Comparison of ENCODE assay signal across 5 fruit fly cellular contexts in the genomic region with DNA sequence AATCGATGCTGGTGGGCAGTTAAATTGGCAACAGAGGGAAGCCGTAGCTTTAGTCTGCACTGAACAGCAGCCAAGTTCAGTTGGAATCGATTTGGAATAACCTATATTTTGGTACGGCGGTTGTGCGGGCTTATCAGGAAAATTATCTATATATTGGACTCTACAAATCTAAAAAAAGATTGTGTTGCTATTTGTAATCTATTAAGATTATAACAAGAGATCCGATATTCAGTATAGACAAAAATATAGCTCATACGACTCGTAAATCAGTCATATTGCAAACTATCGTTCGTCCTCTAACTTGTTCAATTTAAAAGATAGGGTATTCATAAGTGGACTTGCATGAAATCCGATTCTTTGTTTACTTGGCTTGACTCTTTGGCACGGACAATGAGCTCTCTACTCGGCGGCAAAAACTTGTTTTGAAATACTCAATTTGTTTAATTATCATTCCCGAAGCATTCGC.
TF ChIP-seq lines count a peak whose summit lies in the region.

A gene (plus strand): TSS at position 51 of the 466 bp plus-strand sequence.

- no peak for TF ChIP-seq CTCF in whole organism, embryonic (GFP tag; optimal IDR thresholded peaks at IDR 0.05; lab: Kevin White, UChicago)

TF ChIP-seq in whole organism, adult, 20 proteins besides CTCF, POLR2A, EP300 and RAD21:
- TF ChIP-seq CG7101 (tag; optimal IDR thresholded peaks at IDR 0.05; lab: Kevin White, UChicago) (peak; percentile 41), CG12768 (GFP tag; optimal IDR thresholded peaks at IDR 0.05; lab: Kevin White, UChicago) (peak; percentile 68), CG14711 (tag; optimal IDR thresholded peaks at IDR 0.05; lab: Kevin White, UChicago) (peak; percentile 54), CG7045 (GFP tag; optimal IDR thresholded peaks at IDR 0.05; lab: Kevin White, UChicago) (no peak), Mnt (GFP tag; optimal IDR thresholded peaks at IDR 0.05; lab: Kevin White, UChicago) (peak; percentile 6), CG11617 (GFP tag; optimal IDR thresholded peaks at IDR 0.05; lab: Kevin White, UChicago) (peak; percentile 55), tj (GFP tag; optimal IDR thresholded peaks at IDR 0.05; lab: Kevin White, UChicago) (no peak), cnc (optimal IDR thresholded peaks at IDR 0.05; lab: Kevin White, UChicago) (no peak), CG33017 (tag; optimal IDR thresholded peaks at IDR 0.05; lab: Kevin White, UChicago) (peak; percentile 73), cic (GFP tag; optimal IDR thresholded peaks at IDR 0.05; lab: Kevin White, UChicago) (peak; percentile 76)

TF ChIP-seq in whole organism, embryonic, 481 proteins besides CTCF, POLR2A, EP300 and RAD21 (continues in another document):
- no peak for TF ChIP-seq D19B (GFP tag; optimal IDR thresholded peaks at IDR 0.05; lab: Kevin White, UChicago)
- no peak for TF ChIP-seq CG10431 (GFP tag; optimal IDR thresholded peaks at IDR 0.05; lab: Kevin White, UChicago)
- TF ChIP-seq HLHmδ (GFP tag; optimal IDR thresholded peaks at IDR 0.05; lab: Kevin White, UChicago) = no peak
- no peak for TF ChIP-seq CG2889 (GFP tag; IDR thresholded peaks at IDR 0.05; lab: Robert Waterston, UW)
- TF ChIP-seq Fer2 (tag; optimal IDR thresholded peaks at IDR 0.05; lab: Kevin White, UChicago) = no peak
- peak; percentile 25 for TF ChIP-seq Fer3 (tag; optimal IDR thresholded peaks at IDR 0.05; lab: Kevin White, UChicago)
- peak; percentile 27 for TF ChIP-seq CG12391 (tag; optimal IDR thresholded peaks at IDR 0.05; lab: Kevin White, UChicago)
- peak; percentile 40 for TF ChIP-seq ATbp (GFP tag; optimal IDR thresholded peaks at IDR 0.05; lab: Kevin White, UChicago)
- no peak for TF ChIP-seq Bteb2 (GFP tag; optimal IDR thresholded peaks at IDR 0.05; lab: Kevin White, UChicago)
- no peak for TF ChIP-seq CG34422 (GFP tag; IDR thresholded peaks at IDR 0.05; lab: Robert Waterston, UW)
- TF ChIP-seq CG12659 (GFP tag; optimal IDR thresholded peaks at IDR 0.05; lab: Kevin White, UChicago) = peak; percentile 27
- no peak for TF ChIP-seq Sin3A (optimal IDR thresholded peaks at IDR 0.05; lab: Kevin White, UChicago)
- TF ChIP-seq ssp (GFP tag; IDR thresholded peaks at IDR 0.05; lab: Robert Waterston, UW) = no peak
- TF ChIP-seq HHEX (GFP tag; optimal IDR thresholded peaks at IDR 0.05; lab: Kevin White, UChicago) = no peak
- TF ChIP-seq Dll (GFP tag; IDR thresholded peaks at IDR 0.05; lab: Robert Waterston, UW; ENCODE audit: partially characterized antibody) = no peak
- TF ChIP-seq CG11456 (GFP tag; IDR thresholded peaks at IDR 0.05; lab: Robert Waterston, UW) = no peak
- no peak for TF ChIP-seq CG32767 (GFP tag; IDR thresholded peaks at IDR 0.05; lab: Robert Waterston, UW)
- TF ChIP-seq unpg (GFP tag; optimal IDR thresholded peaks at IDR 0.05; lab: Kevin White, UChicago) = peak; percentile 36
- peak; percentile 70 for TF ChIP-seq grn (GFP tag; optimal IDR thresholded peaks at IDR 0.05; lab: Kevin White, UChicago)
- TF ChIP-seq CG17359 (tag; optimal IDR thresholded peaks at IDR 0.05; lab: Kevin White, UChicago) = peak; percentile 40

TF ChIP-seq in whole organism, prepupa, 60 proteins besides CTCF, POLR2A, EP300 and RAD21 (continues in another document):
- TF ChIP-seq Ets96B (tag; optimal IDR thresholded peaks at IDR 0.05; lab: Kevin White, UChicago) (peak; percentile 57), CG7368 (GFP tag; optimal IDR thresholded peaks at IDR 0.05; lab: Kevin White, UChicago) (no peak), ss (GFP tag; optimal IDR thresholded peaks at IDR 0.05; lab: Kevin White, UChicago) (peak; percentile 73 to 75), fd59A (GFP tag; optimal IDR thresholded peaks at IDR 0.05; lab: Kevin White, UChicago) (peak; percentile 51), svp (GFP tag; lab: Kevin White, UChicago) (peak; percentile 96), CG31627 (GFP tag; optimal IDR thresholded peaks at IDR 0.05; lab: Kevin White, UChicago) (peak; percentile 64), Sox102F (GFP tag; optimal IDR thresholded peaks at IDR 0.05; lab: Kevin White, UChicago) (no peak), CG15336 (GFP tag; IDR thresholded peaks at IDR 0.05; lab: Robert Waterston, UW) (peak; percentile 54), CG34406 (GFP tag; optimal IDR thresholded peaks at IDR 0.05; lab: Kevin White, UChicago) (peak; percentile 63), CG10669 (GFP tag; optimal IDR thresholded peaks at IDR 0.05; lab: Kevin White, UChicago) (no peak), acj6 (GFP tag; optimal IDR thresholded peaks at IDR 0.05; lab: Kevin White, UChicago) (peak; percentile 66), CG3919 (GFP tag; optimal IDR thresholded peaks at IDR 0.05; lab: Kevin White, UChicago) (peak; percentile 70), CG8119 (GFP tag; IDR thresholded peaks at IDR 0.05; lab: Robert Waterston, UW) (peak; percentile 35; the same call in 1 of the 3 replicates), topi (GFP tag; optimal IDR thresholded peaks at IDR 0.05; lab: Kevin White, UChicago) (peak; percentile 76), CG11294 (GFP tag; IDR thresholded peaks at IDR 0.05; lab: Robert Waterston, UW) (no peak), Hr39 (GFP tag; optimal IDR thresholded peaks at IDR 0.05; lab: Kevin White, UChicago) (peak; percentile 68), CG8319 (GFP tag; optimal IDR thresholded peaks at IDR 0.05; lab: Kevin White, UChicago) (no peak), Blimp-1 (GFP tag; optimal IDR thresholded peaks at IDR 0.05; lab: Kevin White, UChicago) (no peak), CG6276 (GFP tag; optimal IDR thresholded peaks at IDR 0.05; lab: Kevin White, UChicago) (no peak), Hr38 (GFP tag; optimal IDR thresholded peaks at IDR 0.05; lab: Kevin White, UChicago) (no peak)

TF ChIP-seq in whole organism, pupa, 21 proteins besides CTCF, POLR2A, EP300 and RAD21:
- TF ChIP-seq Pif1B (GFP tag; optimal IDR thresholded peaks at IDR 0.05; lab: Kevin White, UChicago) (no peak), Pif1A (GFP tag; optimal IDR thresholded peaks at IDR 0.05; lab: Kevin White, UChicago) (no peak), fd96Ca (GFP tag; IDR thresholded peaks at IDR 0.05; lab: Robert Waterston, UW) (no peak), CG17806 (tag; optimal IDR thresholded peaks at IDR 0.05; lab: Kevin White, UChicago) (peak; percentile 49), CG8301 (tag; optimal IDR thresholded peaks at IDR 0.05; lab: Kevin White, UChicago) (peak; percentile 55), Ets98B (GFP tag; IDR thresholded peaks at IDR 0.05; lab: Robert Waterston, UW) (peak; percentile 52), CG9948 (tag; optimal IDR thresholded peaks at IDR 0.05; lab: Kevin White, UChicago) (peak; percentile 44), EcR (GFP tag; optimal IDR thresholded peaks at IDR 0.05; lab: Kevin White, UChicago) (peak; percentile 95), D1 (tag; optimal IDR thresholded peaks at IDR 0.05; lab: Kevin White, UChicago) (no peak), CG15710 (tag; optimal IDR thresholded peaks at IDR 0.05; lab: Kevin White, UChicago) (peak; percentile 65), rn (GFP tag; IDR thresholded peaks at IDR 0.05; lab: Robert Waterston, UW) (no peak), CG12605 (GFP tag; IDR thresholded peaks at IDR 0.05; lab: Robert Waterston, UW) (peak; percentile 58; the same call in 1 of the 2 replicates), gl (tag; optimal IDR thresholded peaks at IDR 0.05; lab: Kevin White, UChicago) (peak; percentile 40), CG34367 (tag; optimal IDR thresholded peaks at IDR 0.05; lab: Kevin White, UChicago) (peak; percentile 53), CG4496 (GFP tag; IDR thresholded peaks at IDR 0.05; lab: Robert Waterston, UW) (0 out of 3 replicates have a peak, but pooled peaks have one; percentile 30), CG10348 (GFP tag; IDR thresholded peaks at IDR 0.05; lab: Robert Waterston, UW) (no peak), Snoo (tag; optimal IDR thresholded peaks at IDR 0.05; lab: Kevin White, UChicago) (peak; percentile 65), CG8159 (tag; optimal IDR thresholded peaks at IDR 0.05; lab: Kevin White, UChicago) (peak; percentile 68), CG32121 (GFP tag; IDR thresholded peaks at IDR 0.05; lab: Robert Waterston, UW) (peak; percentile 38; the same call in 1 of the 2 replicates), CG13204 (GFP tag; optimal IDR thresholded peaks at IDR 0.05; lab: Kevin White, UChicago) (no peak), CG14655 (GFP tag; optimal IDR thresholded peaks at IDR 0.05; lab: Kevin White, UChicago) (no peak)

TF ChIP-seq in whole organism, wandering third instar larva, 38 proteins besides CTCF, POLR2A, EP300 and RAD21:
- TF ChIP-seq sv (GFP tag; optimal IDR thresholded peaks at IDR 0.05; lab: Kevin White, UChicago) (peak; percentile 17), dsf (GFP tag; optimal IDR thresholded peaks at IDR 0.05; lab: Kevin White, UChicago; ENCODE audit: borderline replicate concordance) (no peak), h (GFP tag; optimal IDR thresholded peaks at IDR 0.05; lab: Kevin White, UChicago) (peak; percentile 73), GATAd (GFP tag; optimal IDR thresholded peaks at IDR 0.05; lab: Kevin White, UChicago) (no peak), br (GFP tag; optimal IDR thresholded peaks at IDR 0.05; lab: Kevin White, UChicago) (peak; percentile 76), rgr (GFP tag; optimal IDR thresholded peaks at IDR 0.05; lab: Kevin White, UChicago) (peak; percentile 63), fru (GFP tag; optimal IDR thresholded peaks at IDR 0.05; lab: Kevin White, UChicago) (peak; percentile 75), HLH106 (tag; optimal IDR thresholded peaks at IDR 0.05; lab: Kevin White, UChicago) (peak; percentile 60), tai (GFP tag; optimal IDR thresholded peaks at IDR 0.05; lab: Kevin White, UChicago) (no peak), Jra (GFP tag; optimal IDR thresholded peaks at IDR 0.05; lab: Kevin White, UChicago) (peak; percentile 37), OdsH (GFP tag; optimal IDR thresholded peaks at IDR 0.05; lab: Kevin White, UChicago) (peak; percentile 69), psq (GFP tag; optimal IDR thresholded peaks at IDR 0.05; lab: Kevin White, UChicago) (peak; percentile 56), Vsx2 (GFP tag; optimal IDR thresholded peaks at IDR 0.05; lab: Kevin White, UChicago; ENCODE audit: partially characterized antibody) (no peak), pan (optimal IDR thresholded peaks at IDR 0.05; lab: Kevin White, UChicago) (no peak), ey (GFP tag; optimal IDR thresholded peaks at IDR 0.05; lab: Kevin White, UChicago) (peak; percentile 65), woc (GFP tag; optimal IDR thresholded peaks at IDR 0.05; lab: Kevin White, UChicago) (peak; percentile 92), Rel (GFP tag; optimal IDR thresholded peaks at IDR 0.05; lab: Kevin White, UChicago) (no peak), Rel (tag; optimal IDR thresholded peaks at IDR 0.05; lab: Kevin White, UChicago) (peak; percentile 18), foxo (GFP tag; optimal IDR thresholded peaks at IDR 0.05; lab: Kevin White, UChicago) (peak; percentile 26 to 66), Sp1 (GFP tag; optimal IDR thresholded peaks at IDR 0.05; lab: Kevin White, UChicago) (peak; percentile 59)
